Fruit fly (Drosophila melanogaster): ENCODE measurements around the gene CG14710.

CG14710 gene

DNA sequence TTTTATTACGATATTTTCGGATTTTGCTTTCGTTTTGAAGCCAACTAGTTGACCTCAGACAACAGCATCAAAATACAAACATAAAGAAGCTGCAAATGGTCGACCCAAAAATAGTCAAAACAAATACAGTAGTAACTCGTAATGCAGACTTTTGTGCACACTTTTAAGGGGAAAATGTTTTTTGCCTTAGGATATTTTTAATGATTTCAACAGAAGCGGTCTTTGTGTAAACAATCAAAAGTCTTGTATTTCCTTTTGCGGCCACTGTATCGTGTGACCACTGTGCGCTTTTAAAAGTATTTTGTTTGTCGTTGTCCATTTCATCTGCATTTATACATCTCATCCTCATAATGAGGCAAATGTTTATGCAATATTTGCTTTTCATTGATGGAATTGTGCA, 29.6 kb downstream of the CG14710 start (continued):
- TF ChIP-seq Blimp-1 (GFP tag; optimal IDR thresholded peaks at IDR 0.05), result peak; percentile 86
- TF ChIP-seq grn (GFP tag; optimal IDR thresholded peaks at IDR 0.05), result peak; percentile 40
- peak; percentile 95 for TF ChIP-seq danr (GFP tag; IDR thresholded peaks at IDR 0.05)
- peak; percentile 97 for TF ChIP-seq pho (GFP tag; optimal IDR thresholded peaks at IDR 0.05)
- peak; percentile 97 for TF ChIP-seq E2f1 (GFP tag; IDR thresholded peaks at IDR 0.05)
- peak; percentile 97 for TF ChIP-seq ab (GFP tag; optimal IDR thresholded peaks at IDR 0.05)
- TF ChIP-seq zen (tag; optimal IDR thresholded peaks at IDR 0.05), result peak; percentile 86
- peak; percentile 87 for TF ChIP-seq CG7987 (GFP tag; optimal IDR thresholded peaks at IDR 0.05)
- TF ChIP-seq CG1024 (GFP tag; IDR thresholded peaks at IDR 0.05), result peak; percentile 89
- TF ChIP-seq Nf-YB (GFP tag; optimal IDR thresholded peaks at IDR 0.05), result peak; percentile 71
- TF ChIP-seq dpn (GFP tag; optimal IDR thresholded peaks at IDR 0.05), result peak; percentile 98
- TF ChIP-seq vfl (GFP tag; optimal IDR thresholded peaks at IDR 0.05), result peak; percentile 97
- peak; percentile 98 for TF ChIP-seq lmd (GFP tag; IDR thresholded peaks at IDR 0.05)
- peak; percentile 95 for TF ChIP-seq Xrp1 (GFP tag; IDR thresholded peaks at IDR 0.05)
- peak; percentile 95 for TF ChIP-seq CG12942 (GFP tag; optimal IDR thresholded peaks at IDR 0.05)
- peak; percentile 95 for TF ChIP-seq B-H1 (GFP tag; IDR thresholded peaks at IDR 0.05)
- TF ChIP-seq zfh1 (GFP tag; IDR thresholded peaks at IDR 0.05), result peak; percentile 97
- peak; percentile 97 for TF ChIP-seq dmrt99B (tag; optimal IDR thresholded peaks at IDR 0.05)
- TF ChIP-seq GATAe (GFP tag; conservative IDR thresholded peaks at IDR 0.05), result peak; percentile 67; the same call in 1 of the 2 replicates
- no peak for TF ChIP-seq CG9797 (GFP tag; optimal IDR thresholded peaks at IDR 0.05)
- TF ChIP-seq hth (optimal IDR thresholded peaks at IDR 0.05), result no peak
- peak; percentile 73 for TF ChIP-seq ash1 (GFP tag; optimal IDR thresholded peaks at IDR 0.05)
- TF ChIP-seq CG10267 (tag; optimal IDR thresholded peaks at IDR 0.05), result peak; percentile 77
- peak; percentile 96 for TF ChIP-seq CoRest (tag; optimal IDR thresholded peaks at IDR 0.05)
- TF ChIP-seq NFAT (GFP tag; IDR thresholded peaks at IDR 0.05), result peak; percentile 99
- peak; percentile 94 for TF ChIP-seq CG17361 (GFP tag; IDR thresholded peaks at IDR 0.05)
- peak; percentile 17 for TF ChIP-seq Dp (GFP tag; optimal IDR thresholded peaks at IDR 0.05)
- TF ChIP-seq seq (GFP tag; IDR thresholded peaks at IDR 0.05), result peak; percentile 95
- peak; percentile 98 for TF ChIP-seq sob (GFP tag; IDR thresholded peaks at IDR 0.05)
- TF ChIP-seq CG10366 (GFP tag; IDR thresholded peaks at IDR 0.05), result peak; percentile 98
- TF ChIP-seq kni (GFP tag; optimal IDR thresholded peaks at IDR 0.05), result no peak
- TF ChIP-seq CG18476 (GFP tag; optimal IDR thresholded peaks at IDR 0.05), result peak; percentile 91
- peak; percentile 77 for TF ChIP-seq Neu2 (GFP tag; optimal IDR thresholded peaks at IDR 0.05; ENCODE audit: borderline replicate concordance)
- peak; percentile 97 for TF ChIP-seq CG12071 (GFP tag; optimal IDR thresholded peaks at IDR 0.05)
- peak; percentile 90 for TF ChIP-seq ham (GFP tag; IDR thresholded peaks at IDR 0.05)
- TF ChIP-seq croc (GFP tag; conservative IDR thresholded peaks at IDR 0.05), result peak; percentile 82
- TF ChIP-seq CG8290 (GFP tag; optimal IDR thresholded peaks at IDR 0.05), result peak; percentile 81
- TF ChIP-seq CG8290 (tag; optimal IDR thresholded peaks at IDR 0.05), result peak; percentile 17 to 99
- TF ChIP-seq CG11398 (GFP tag; optimal IDR thresholded peaks at IDR 0.05), result peak; percentile 95
- TF ChIP-seq CG10565 (GFP tag; optimal IDR thresholded peaks at IDR 0.05), result peak; percentile 83
- peak; percentile 94 for TF ChIP-seq Mad (GFP tag; optimal IDR thresholded peaks at IDR 0.05)
- TF ChIP-seq CG15269 (tag; optimal IDR thresholded peaks at IDR 0.05), result peak; percentile 98
- TF ChIP-seq Bteb2 (GFP tag; optimal IDR thresholded peaks at IDR 0.05), result peak; percentile 96
- TF ChIP-seq scrt (GFP tag; optimal IDR thresholded peaks at IDR 0.05), result peak; percentile 93
- TF ChIP-seq Atf6 (GFP tag; IDR thresholded peaks at IDR 0.05), result peak; percentile 97
- no peak for TF ChIP-seq lov (optimal IDR thresholded peaks at IDR 0.05)
- peak; percentile 92; the same call in 2 of the 3 replicates for TF ChIP-seq lov (GFP tag; IDR thresholded peaks at IDR 0.05)
- peak; percentile 97 for TF ChIP-seq Hsf (GFP tag; optimal IDR thresholded peaks at IDR 0.05)
- no peak for TF ChIP-seq Hr39 (optimal IDR thresholded peaks at IDR 0.05)
- peak; percentile 52 for TF ChIP-seq CG6254 (GFP tag; optimal IDR thresholded peaks at IDR 0.05)
- TF ChIP-seq CG17912 (GFP tag; optimal IDR thresholded peaks at IDR 0.05), result peak; percentile 91
- TF ChIP-seq CG14014 (GFP tag; IDR thresholded peaks at IDR 0.05), result peak; percentile 99
- TF ChIP-seq CG13296 (GFP tag; optimal IDR thresholded peaks at IDR 0.05), result peak; percentile 97
